Fruit fly (Drosophila melanogaster) whole organism, embryonic: Measurements from ENCODE around the gene Nin.

ENCODE experiments used
- CG10959 ChIP-seq: fragments of 200-800 bp; sonication (Bioruptor generic); IDR thresholded peaks from 2 replicates; pipeline ENCODE4 v1.3.6; 2022; ENCODE audit warnings: missing biosample characterization, missing genetic modification characterization
- CG11398 ChIP-seq: fragments of 200-800 bp; sonication (Bioruptor generic); optimal IDR thresholded peaks from 2 replicates; lab custom pipeline; 2016; ENCODE audit warnings: missing biosample characterization, missing genetic modification characterization
- CG12155 ChIP-seq: fragments of 200-800 bp; sonication (Bioruptor generic); optimal IDR thresholded peaks from 3 replicates; lab custom pipeline; 2016; ENCODE audit warnings: missing biosample characterization, missing genetic modification characterization
- CG12391 ChIP-seq: fragments of 200-800 bp; sonication (Bioruptor generic); optimal IDR thresholded peaks from 3 replicates; lab custom pipeline; 2018; ENCODE audit warnings: missing biosample characterization, mild to moderate bottlenecking, missing genetic modification characterization, moderate library complexity
- CG13424 ChIP-seq: fragments of 200-800 bp; sonication (Bioruptor generic); optimal IDR thresholded peaks from 2 replicates; lab custom pipeline; 2019; ENCODE audit warnings: missing biosample characterization, mild to moderate bottlenecking, missing genetic modification characterization, moderate library complexity
- CG13775 ChIP-seq: fragments of 200-800 bp; sonication (Bioruptor generic); optimal IDR thresholded peaks from 3 replicates; lab custom pipeline; 2017; ENCODE audit warnings: missing biosample characterization, mild to moderate bottlenecking, missing genetic modification characterization
- CG15514 ChIP-seq: fragments of 200-800 bp; sonication (Bioruptor generic); optimal IDR thresholded peaks from 3 replicates; lab custom pipeline; 2017; ENCODE audit warnings: missing biosample characterization, missing genetic modification characterization, mild to moderate bottlenecking, moderate library complexity, missing genetic modification reagents
- CG17361 ChIP-seq: fragments of 200-800 bp; sonication (Bioruptor generic); IDR thresholded peaks from 3 replicates; pipeline ENCODE4 v1.3.6; 2022; ENCODE audit warnings: missing biosample characterization, missing genetic modification characterization
- CG1832 ChIP-seq: fragments of 200-800 bp; sonication (Bioruptor generic); optimal IDR thresholded peaks from 2 replicates; lab custom pipeline; 2017; ENCODE audit warnings: missing biosample characterization, mild to moderate bottlenecking, missing genetic modification characterization, inconsistent platforms
- CG2889 ChIP-seq: fragments of 200-800 bp; sonication (Bioruptor generic); IDR thresholded peaks from 3 replicates; pipeline ENCODE4 v1.3.6; 2022; ENCODE audit warnings: missing biosample characterization, missing genetic modification characterization
- CG30431 ChIP-seq: fragments of 200-800 bp; sonication (Bioruptor generic); optimal IDR thresholded peaks from 2 replicates; lab custom pipeline; 2017; ENCODE audit warnings: missing biosample characterization, missing genetic modification characterization
- CG31388 ChIP-seq: fragments of 200-800 bp; sonication (Bioruptor generic); optimal IDR thresholded peaks from 2 replicates; lab custom pipeline; 2016; ENCODE audit warnings: missing biosample characterization, missing genetic modification characterization
- CG3163 ChIP-seq: fragments of 200-800 bp; sonication (Bioruptor generic); optimal IDR thresholded peaks from 3 replicates; lab custom pipeline; 2016; ENCODE audit warnings: missing biosample characterization, missing genetic modification characterization
- CG32772 ChIP-seq: fragments of 200-800 bp; sonication (Bioruptor generic); IDR thresholded peaks from 2 replicates; pipeline ENCODE4 v1.3.6; 2022; ENCODE audit warnings: missing biosample characterization, missing genetic modification characterization
- CG4360 ChIP-seq: fragments of 200-800 bp; sonication (Bioruptor generic); IDR thresholded peaks from 2 replicates; pipeline ENCODE4 v1.3.6; 2022; ENCODE audit warnings: missing biosample characterization, missing genetic modification characterization
- CG6175 ChIP-seq: fragments of 200-800 bp; sonication (Bioruptor generic); IDR thresholded peaks from 3 replicates; pipeline ENCODE4 v1.3.6; 2022; ENCODE audit warnings: missing biosample characterization, missing genetic modification characterization
- CG8765 ChIP-seq: fragments of 200-800 bp; sonication (Bioruptor generic); IDR thresholded peaks from 2 replicates; pipeline ENCODE4 v1.3.6; 2022; ENCODE audit warnings: missing biosample characterization, missing genetic modification characterization
- CG9932 ChIP-seq: fragments of 200-800 bp; sonication (Bioruptor generic); IDR thresholded peaks from 2 replicates; pipeline ENCODE4 v1.3.6; 2022; ENCODE audit warnings: missing biosample characterization, missing genetic modification characterization
- D19B ChIP-seq: fragments of 200-800 bp; sonication (Bioruptor generic); optimal IDR thresholded peaks from 2 replicates; lab custom pipeline; 2017; ENCODE audit warnings: missing biosample characterization, mild to moderate bottlenecking, missing genetic modification characterization
- Deaf1 ChIP-seq: fragments of 200-800 bp; optimal IDR thresholded peaks from 3 replicates; lab custom pipeline; 2019; ENCODE audit warnings: missing biosample characterization, mild to moderate bottlenecking, missing genetic modification characterization, moderate library complexity
- Dp ChIP-seq: fragments of 200-800 bp; sonication (Bioruptor generic); optimal IDR thresholded peaks from 2 replicates; lab custom pipeline; 2018; ENCODE audit warnings: missing biosample characterization, mild to moderate bottlenecking, missing genetic modification characterization, moderate library complexity
- E2f1 ChIP-seq: fragments of 200-800 bp; sonication (Bioruptor generic); IDR thresholded peaks from 2 replicates; pipeline ENCODE4 v1.3.6; 2022; ENCODE audit warnings: missing biosample characterization, missing genetic modification characterization
- E2f2 ChIP-seq: fragments of 200-800 bp; sonication (Bioruptor generic); IDR thresholded peaks from 2 replicates; pipeline ENCODE4 v1.3.6; 2022; ENCODE audit warnings: missing biosample characterization, missing genetic modification characterization
- HHEX ChIP-seq: fragments of 200-800 bp; sonication (Bioruptor generic); optimal IDR thresholded peaks from 3 replicates; lab custom pipeline; 2017; ENCODE audit warnings: missing biosample characterization, mild to moderate bottlenecking, missing genetic modification characterization, missing genetic modification reagents
- Hr3 ChIP-seq: fragments of 200-800 bp; sonication (Bioruptor generic); optimal IDR thresholded peaks from 3 replicates; lab custom pipeline; 2016; ENCODE audit warnings: missing biosample characterization, missing genetic modification characterization
- Hr51 ChIP-seq, 2 experiments: fragments of 200-800 bp; sonication (Bioruptor generic); optimal IDR thresholded peaks; 2 replicates in 1 of 2; 3 replicates in 1 of 2; lab custom pipeline; 2016 to 2018; ENCODE audit warnings: missing biosample characterization in 2 of 2, missing genetic modification characterization in 2 of 2, mild to moderate bottlenecking in 1 of 2, moderate library complexity in 1 of 2
- Lim3 ChIP-seq: fragments of 200-800 bp; sonication (Bioruptor generic); IDR thresholded peaks from 2 replicates; pipeline ENCODE4 v1.3.6; 2022; ENCODE audit warnings: missing biosample characterization, missing genetic modification characterization
- Mad ChIP-seq: fragments of 200-800 bp; sonication (Bioruptor generic); optimal IDR thresholded peaks from 2 replicates; lab custom pipeline; 2016; ENCODE audit warnings: missing biosample characterization, missing genetic modification characterization
- Med ChIP-seq: fragments of 200-800 bp; sonication (Bioruptor generic); peaks from one replicate; lab custom pipeline; 2016; ENCODE audit warnings: missing biosample characterization, missing genetic modification characterization, mild to moderate bottlenecking, inconsistent platforms, moderate library complexity
- Neu2 ChIP-seq: fragments of 200-800 bp; sonication (Bioruptor generic); optimal IDR thresholded peaks from 3 replicates; lab custom pipeline; 2016; ENCODE audit warnings: missing biosample characterization, missing genetic modification characterization, borderline replicate concordance
- Pdp1 ChIP-seq, 2 experiments: fragments of 200-800 bp; sonication (Bioruptor generic); optimal IDR thresholded peaks; 3 replicates each; lab custom pipeline; 2016; ENCODE audit warnings: missing biosample characterization in 2 of 2, missing genetic modification characterization in 2 of 2, mild to moderate bottlenecking in 1 of 2, moderate library complexity in 1 of 2
- ab ChIP-seq: fragments of 200-800 bp; sonication (Bioruptor generic); optimal IDR thresholded peaks from 2 replicates; lab custom pipeline; 2016; ENCODE audit warnings: missing biosample characterization, missing genetic modification characterization
- ara ChIP-seq: fragments of 200-800 bp; sonication (Bioruptor generic); IDR thresholded peaks from 2 replicates; pipeline ENCODE4 v1.3.6; 2022; ENCODE audit warnings: missing biosample characterization, missing genetic modification characterization
- ase ChIP-seq: fragments of 200-800 bp; sonication (Bioruptor generic); IDR thresholded peaks from 3 replicates; pipeline ENCODE4 v1.3.6; 2022; ENCODE audit warnings: missing biosample characterization, missing genetic modification characterization
- bcd ChIP-seq: fragments of 200-800 bp; sonication (Bioruptor generic); optimal IDR thresholded peaks from 2 replicates; lab custom pipeline; 2017; ENCODE audit warnings: missing biosample characterization, mild to moderate bottlenecking, missing genetic modification characterization
- bowl ChIP-seq: fragments of 200-800 bp; sonication (Bioruptor generic); IDR thresholded peaks from 2 replicates; pipeline ENCODE4 v1.3.6; 2022; ENCODE audit warnings: missing biosample characterization, missing genetic modification characterization
- caup ChIP-seq: fragments of 200-800 bp; sonication (Bioruptor generic); optimal IDR thresholded peaks from 3 replicates; lab custom pipeline; 2017; ENCODE audit warnings: missing biosample characterization, mild to moderate bottlenecking, missing genetic modification characterization, moderate library complexity; ENCODE audit not compliant: severe bottlenecking
- chif ChIP-seq, 2 experiments: fragments of 200-800 bp; sonication (Bioruptor generic); optimal IDR thresholded peaks; 3 replicates each; lab custom pipeline; 2016; ENCODE audit warnings: missing biosample characterization in 2 of 2, missing genetic modification characterization in 2 of 2
- exex ChIP-seq: fragments of 200-800 bp; sonication (Bioruptor generic); optimal IDR thresholded peaks from 4 replicates; lab custom pipeline; 2018; ENCODE audit warnings: missing biosample characterization, mild to moderate bottlenecking, missing genetic modification characterization, moderate library complexity
- gce ChIP-seq: fragments of 200-800 bp; sonication (Bioruptor generic); IDR thresholded peaks from 3 replicates; pipeline ENCODE4 v1.3.6; 2022; ENCODE audit warnings: missing biosample characterization, missing genetic modification characterization
- her ChIP-seq: fragments of 200-800 bp; sonication (Bioruptor generic); optimal IDR thresholded peaks from 2 replicates; lab custom pipeline; 2016; ENCODE audit warnings: missing biosample characterization, missing genetic modification characterization
- klu ChIP-seq: fragments of 200-800 bp; sonication (Bioruptor generic); IDR thresholded peaks from 2 replicates; pipeline ENCODE4 v1.3.6; 2022; ENCODE audit warnings: missing biosample characterization, missing genetic modification characterization
- kni ChIP-seq: fragments of 200-800 bp; sonication (Bioruptor generic); optimal IDR thresholded peaks from 3 replicates; lab custom pipeline; 2017; ENCODE audit warnings: mild to moderate bottlenecking, missing biosample characterization, missing genetic modification reagents, missing genetic modification characterization
- mirr ChIP-seq: fragments of 200-800 bp; sonication (Bioruptor generic); optimal IDR thresholded peaks from 3 replicates; lab custom pipeline; 2018; ENCODE audit warnings: missing biosample characterization, mild to moderate bottlenecking, missing genetic modification characterization
- pan ChIP-seq, 4 experiments: fragments of >200 bp in 3 of 4; fragments of 200-800 bp in 1 of 4; sonication (Bioruptor generic) in 1 of 4; optimal IDR thresholded peaks in 3 of 4; IDR thresholded peaks in 1 of 4; 2 replicates each; pipeline versions ENCODE4 v1.3.6 to Lab custom; 2017 to 2022; ENCODE audit warnings: missing biosample characterization in 2 of 4, missing genetic modification characterization in 2 of 4, mixed read lengths in 1 of 4
- psq ChIP-seq: fragments of 200-800 bp; sonication (Bioruptor generic); optimal IDR thresholded peaks from 2 replicates; lab custom pipeline; 2017; ENCODE audit warnings: missing biosample characterization, missing genetic modification characterization
- ro ChIP-seq: fragments of 200-800 bp; sonication (Bioruptor generic); IDR thresholded peaks from 2 replicates; pipeline ENCODE4 v1.3.6; 2022; ENCODE audit warnings: missing biosample characterization, missing genetic modification characterization
- sens ChIP-seq: fragments of 200-800 bp; sonication (Bioruptor generic); peaks from one replicate; lab custom pipeline; 2016; ENCODE audit warnings: missing biosample characterization, missing genetic modification characterization
- sug ChIP-seq: fragments of 200-800 bp; optimal IDR thresholded peaks from 2 replicates; lab custom pipeline; 2019; ENCODE audit warnings: missing biosample characterization, mild to moderate bottlenecking, missing genetic modification characterization, moderate library complexity
- tx ChIP-seq: fragments of 200-800 bp; sonication (Bioruptor generic); optimal IDR thresholded peaks from 2 replicates; lab custom pipeline; 2016; ENCODE audit warnings: missing biosample characterization, missing genetic modification characterization
- vnd ChIP-seq: fragments of 200-800 bp; sonication (Bioruptor generic); IDR thresholded peaks from 3 replicates; pipeline ENCODE4 v1.3.6; 2022; ENCODE audit warnings: missing biosample characterization, missing genetic modification characterization; ENCODE audit not compliant: partially characterized antibody
- z ChIP-seq: fragments of 200-800 bp; sonication (Bioruptor generic); IDR thresholded peaks from 3 replicates; pipeline ENCODE4 v1.3.6; 2022; ENCODE audit warnings: missing biosample characterization, missing genetic modification characterization

The Nin gene

dm6 chr2L:5300237-5300668, 21.9 kb upstream of the Nin start (continued):
- TF ChIP-seq CG32772 (GFP tag; lab: Robert Waterston, UW) (no peak), kni (GFP tag; lab: Kevin White, UChicago) (peak; percentile 21), psq (GFP tag; lab: Kevin White, UChicago) (no peak), CG30431 (GFP tag; lab: Kevin White, UChicago) (no peak), CG6175 (GFP tag; lab: Robert Waterston, UW) (0 out of 3 replicates have a peak, but pooled peaks have one; percentile 18), ro (GFP tag; lab: Robert Waterston, UW) (no peak), CG12391 (no peak), Deaf1 (peak; percentile 1), gce (GFP tag; lab: Robert Waterston, UW) (no peak), tx (GFP tag; lab: Kevin White, UChicago) (no peak), caup (GFP tag; lab: Kevin White, UChicago) (no peak), Dp (GFP tag; lab: Kevin White, UChicago) (no peak), chif (GFP tag; optimal IDR thresholded peaks at IDR 0.05; lab: Kevin White, UChicago) (no peak), pan (optimal IDR thresholded peaks at IDR 0.05; lab: Kevin White, UChicago) (no peak), pan (GFP tag; optimal IDR thresholded peaks at IDR 0.05 in 1 of 2, IDR thresholded peaks at IDR 0.05 in 1 of 2) (peak in 1 of 2 experiments; percentile 19), Lim3 (GFP tag; lab: Robert Waterston, UW) (no peak), CG1832 (GFP tag; lab: Kevin White, UChicago) (peak; percentile 40), E2f1 (GFP tag; lab: Robert Waterston, UW) (no peak), CG2889 (GFP tag; lab: Robert Waterston, UW) (no peak), vnd (no peak), ara (GFP tag; lab: Robert Waterston, UW) (0 out of 2 replicates have a peak, but pooled peaks have one; percentile 8), bcd (GFP tag; lab: Kevin White, UChicago) (no peak), CG3163 (GFP tag; lab: Kevin White, UChicago) (no peak), klu (no peak), z (GFP tag; lab: Robert Waterston, UW) (0 out of 3 replicates have a peak, but pooled peaks have one; percentile 30), her (GFP tag; lab: Kevin White, UChicago) (no peak), Mad (GFP tag; lab: Kevin White, UChicago) (no peak), HHEX (GFP tag; lab: Kevin White, UChicago) (peak; percentile 4), sug (tag; lab: Kevin White, UChicago) (no peak), CG8765 (GFP tag; lab: Robert Waterston, UW) (no peak), CG13424 (tag; lab: Kevin White, UChicago) (no peak), Hr3 (peak; percentile 27), CG4360 (GFP tag; lab: Robert Waterston, UW) (peak; percentile 87), D19B (GFP tag; lab: Kevin White, UChicago) (no peak), ab (GFP tag; lab: Kevin White, UChicago) (no peak), CG11398 (GFP tag; lab: Kevin White, UChicago) (no peak)

DNA sequence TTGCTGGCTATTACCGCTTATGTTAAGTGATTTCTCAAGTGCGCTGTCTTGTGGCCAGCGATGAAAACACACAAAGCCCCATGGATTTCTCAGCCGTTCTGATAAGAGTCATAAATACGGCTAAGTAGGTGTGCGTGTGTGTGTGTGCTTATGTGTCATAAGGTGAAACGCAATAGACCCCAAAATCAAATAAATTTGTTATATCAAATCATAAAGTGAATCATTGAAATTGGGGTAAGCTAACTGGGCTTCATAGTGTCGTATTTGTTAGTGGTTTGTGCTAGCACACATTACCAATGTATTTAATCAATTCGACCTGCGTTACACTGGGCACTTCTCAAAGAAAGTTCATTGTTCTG, 21.3 kb upstream of the Nin start:
- peak; percentile 47 for TF ChIP-seq Med
- TF ChIP-seq CG13775, result no peak
- TF ChIP-seq CG12155 (GFP tag; lab: Kevin White, UChicago), result no peak
- TF ChIP-seq CG31388, result no peak
- TF ChIP-seq bowl (GFP tag; lab: Robert Waterston, UW), result 0 out of 2 replicates have a peak, but pooled peaks have one; percentile 1
- no peak for TF ChIP-seq CG10959 (GFP tag; lab: Robert Waterston, UW)
- TF ChIP-seq Pdp1 (GFP tag; optimal IDR thresholded peaks at IDR 0.05; lab: Kevin White, UChicago), result peak in 1 of 2 experiments; percentile 51
- TF ChIP-seq mirr (GFP tag; lab: Kevin White, UChicago), result peak; percentile 22
- no peak for TF ChIP-seq Neu2 (GFP tag; lab: Kevin White, UChicago)
- TF ChIP-seq CG15514 (GFP tag; lab: Kevin White, UChicago), result no peak
- no peak for TF ChIP-seq CG9932
- TF ChIP-seq Hr51 (GFP tag; optimal IDR thresholded peaks at IDR 0.05; lab: Kevin White, UChicago), result no peak
- TF ChIP-seq sens (GFP tag; lab: Kevin White, UChicago), result peak; percentile 20
- peak; percentile 76 for TF ChIP-seq exex (tag; lab: Kevin White, UChicago)
- TF ChIP-seq E2f2 (GFP tag; lab: Robert Waterston, UW), result no peak
- TF ChIP-seq CG17361 (GFP tag; lab: Robert Waterston, UW), result 0 out of 3 replicates have a peak, but pooled peaks have one; percentile 2
- no peak for TF ChIP-seq ase
